Worm (Caenorhabditis elegans): ENCODE results near the gene enri-2.
"Not testable (repeated sequence)": the region's sequence is repeated elsewhere in the genome, so short reads cannot be mapped to it uniquely, and the experiment has no call there.

Gene enri-2

DNA sequence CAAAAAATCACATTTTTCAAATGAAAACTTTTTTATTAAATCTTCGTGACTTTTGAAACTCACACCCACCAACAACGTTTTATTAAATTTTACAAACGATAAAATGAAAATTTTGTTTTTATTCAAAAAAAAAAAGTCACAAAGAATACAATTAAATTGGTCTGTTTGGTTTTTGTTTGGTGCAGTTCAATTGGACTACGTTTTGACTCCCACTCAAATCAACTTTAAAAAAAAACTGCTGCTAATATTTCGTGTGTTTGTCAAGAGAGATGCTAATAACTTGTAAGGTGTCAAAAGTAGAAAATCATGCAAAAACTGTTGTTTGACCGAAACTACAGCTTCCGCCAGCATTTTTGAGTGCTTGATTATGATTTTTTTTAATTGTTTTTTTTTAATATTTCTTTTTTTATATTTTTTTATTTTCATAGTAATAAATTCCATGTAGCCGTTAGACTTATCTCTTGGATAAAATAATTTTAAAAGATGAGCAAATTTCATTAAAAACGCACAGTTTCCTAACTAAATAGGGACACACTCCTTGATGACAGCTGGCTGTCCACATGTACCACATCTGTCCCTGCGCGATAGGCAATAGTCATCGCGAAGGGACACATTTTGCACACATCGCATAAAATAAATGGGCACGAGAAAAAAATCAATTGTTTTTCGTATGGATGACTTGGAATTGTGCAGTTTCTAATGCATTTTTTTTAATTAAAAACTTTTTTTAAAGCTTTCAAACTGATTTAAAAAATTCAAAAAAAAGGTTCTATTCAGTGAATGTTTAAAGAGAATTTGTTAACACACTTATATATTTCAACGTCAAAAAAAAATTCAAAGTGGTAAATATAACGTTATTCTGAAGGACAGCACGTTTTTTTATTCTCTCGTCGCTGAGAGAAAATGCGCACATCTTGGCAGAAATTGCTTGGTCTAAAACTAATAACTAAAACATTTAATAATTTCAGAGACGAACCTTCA is 20.0 kb upstream of the enri-2 start (continued):
- TF ChIP-seq hmg-11 (tag; optimal IDR thresholded peaks at IDR 0.05) (peak; percentile 93), fos-1 (tag; optimal IDR thresholded peaks at IDR 0.05) (peak; percentile 99), mml-1 (tag; optimal IDR thresholded peaks at IDR 0.05) (peak; percentile 37)

DNA sequence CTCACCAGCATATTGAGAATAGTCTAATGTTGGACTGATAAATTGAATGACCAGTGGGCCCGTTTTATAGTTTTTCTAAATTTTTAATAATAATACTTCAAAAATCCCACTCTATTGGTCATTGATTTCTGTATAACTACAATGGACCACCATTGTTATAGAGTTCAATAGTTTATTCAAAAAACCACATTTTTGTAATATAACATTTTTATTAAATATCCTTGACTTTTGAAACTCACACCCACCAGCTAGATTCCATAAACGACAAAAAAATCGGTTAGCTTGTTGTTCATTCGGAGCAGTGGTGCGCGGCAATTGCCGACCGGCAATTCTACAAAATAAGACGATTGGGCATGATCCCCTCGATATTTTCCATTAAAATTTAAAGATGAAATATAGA is 18.1 kb upstream of the enri-2 start, which contains the start of gene nspc-18:
Gene nspc-18, minus strand, starts transcription at position 101 of the 400 bp plus-strand sequence.
- no peak for TF ChIP-seq aly-2 (tag; optimal IDR thresholded peaks at IDR 0.05)
- TF ChIP-seq nhr-77 (tag; optimal IDR thresholded peaks at IDR 0.05): no peak
- no peak for TF ChIP-seq sea-2 (GFP tag; optimal IDR thresholded peaks at IDR 0.05)
- no peak for TF ChIP-seq mml-1 (tag; optimal IDR thresholded peaks at IDR 0.05)
- TF ChIP-seq unc-39 (tag; optimal IDR thresholded peaks at IDR 0.05): no peak
- TF ChIP-seq nhr-43 (tag; optimal IDR thresholded peaks at IDR 0.05; ENCODE audit: poor library complexity, severe bottlenecking): no peak
- no peak for TF ChIP-seq pha-4 (tag; optimal IDR thresholded peaks at IDR 0.05)
- no peak for TF ChIP-seq nhr-237 (tag; optimal IDR thresholded peaks at IDR 0.05)
- no peak for TF ChIP-seq fos-1 (tag; optimal IDR thresholded peaks at IDR 0.05)
- no peak for TF ChIP-seq ceh-82 (tag; optimal IDR thresholded peaks at IDR 0.05)
- TF ChIP-seq fkh-10 (GFP tag; optimal IDR thresholded peaks at IDR 0.05): no peak
- TF ChIP-seq egl-27 (tag; optimal IDR thresholded peaks at IDR 0.05): no peak

ce11 chrX:14528399-14528798 is 17.2 kb upstream of the enri-2 start, which contains the start of gene nspc-19:
nspc-19 (plus strand) TSS chrX:14528699.
- not testable (repeated sequence) for TF ChIP-seq nhr-25 (tag; optimal IDR thresholded peaks at IDR 0.05); jun-1 (tag; optimal IDR thresholded peaks at IDR 0.05); fkh-10 (GFP tag; optimal IDR thresholded peaks at IDR 0.05)

DNA sequence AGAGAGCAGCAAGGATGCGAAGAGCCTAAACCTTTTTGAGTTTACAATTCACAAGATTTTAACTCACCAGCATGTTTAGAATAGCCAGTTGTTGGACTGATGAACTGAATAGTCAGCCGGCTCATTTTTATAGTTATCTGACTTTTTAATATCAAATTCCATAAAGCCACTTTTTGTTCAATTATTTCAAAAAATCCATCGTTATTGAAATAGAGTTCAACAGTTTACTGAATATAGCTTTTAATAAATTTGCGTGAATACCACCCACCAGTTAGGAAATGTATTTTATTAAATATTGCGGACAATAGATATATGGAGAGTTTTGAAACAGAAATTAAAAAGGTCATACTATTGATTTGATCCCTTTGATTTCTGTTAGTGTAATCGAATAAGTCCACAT is 15.5 kb upstream of the enri-2 start, which contains the start of gene nspc-20:
Gene nspc-20, minus strand, starts transcription at position 101 of the 400 bp plus-strand sequence.
- no peak for TF ChIP-seq nhr-43 (tag; optimal IDR thresholded peaks at IDR 0.05; ENCODE audit: poor library complexity, severe bottlenecking)

DNA sequence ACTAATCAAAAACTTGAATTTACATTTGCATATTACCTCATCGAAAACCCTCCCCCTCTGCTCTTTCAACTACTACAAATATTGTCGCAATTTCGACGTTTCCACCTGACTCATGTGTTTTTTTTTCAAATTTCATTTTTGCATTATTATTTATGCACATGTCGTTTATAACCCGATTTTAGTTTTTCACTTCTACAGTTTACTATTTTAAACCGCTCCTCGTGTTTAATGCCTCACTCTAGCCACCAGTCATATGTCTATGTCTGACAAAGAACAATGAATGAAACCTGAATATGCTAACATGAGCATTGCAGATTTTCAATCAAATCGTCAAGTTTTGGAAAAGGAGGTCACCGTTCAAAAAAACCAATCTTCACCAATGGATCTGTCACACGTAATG is 11.5 kb upstream of the enri-2 start, which contains the start of gene T24C2.5:
Gene T24C2.5, plus strand, starts transcription at position 301 of the 400 bp plus-strand sequence.
- TF ChIP-seq pqm-1 (tag; optimal IDR thresholded peaks at IDR 0.05) (peak; percentile 0), nhr-25 (tag; optimal IDR thresholded peaks at IDR 0.05) (no peak)

DNA sequence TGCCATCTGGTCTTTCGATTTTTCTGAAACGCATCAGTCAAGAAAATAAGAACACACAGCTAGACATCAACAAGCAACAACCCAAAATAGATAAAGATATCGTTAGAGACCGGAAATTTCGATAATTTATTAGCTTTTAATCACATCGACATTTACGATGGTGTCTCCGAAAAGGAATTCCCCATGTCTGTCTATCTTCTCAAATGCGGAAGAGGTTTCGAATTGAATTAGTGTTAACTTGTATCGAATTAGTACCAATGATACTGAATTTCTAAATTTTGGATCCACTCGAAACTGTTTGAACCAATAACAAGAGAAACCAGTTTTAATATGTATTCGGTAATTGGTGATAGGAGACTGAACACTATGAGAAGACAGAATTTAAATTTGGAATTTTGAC is 11.0 kb upstream of the enri-2 start:
- TF ChIP-seq fos-1 (tag; optimal IDR thresholded peaks at IDR 0.05) (no peak), jun-1 (tag; optimal IDR thresholded peaks at IDR 0.05) (no peak), nhr-11 (tag; optimal IDR thresholded peaks at IDR 0.05) (no peak), daf-12 (tag; optimal IDR thresholded peaks at IDR 0.05) (no peak), snpc-4 (tag; optimal IDR thresholded peaks at IDR 0.05) (no peak), fkh-2 (tag; optimal IDR thresholded peaks at IDR 0.05) (no peak), nhr-25 (tag; optimal IDR thresholded peaks at IDR 0.05) (no peak), egl-5 (tag; optimal IDR thresholded peaks at IDR 0.05) (no peak), nhr-67 (tag; optimal IDR thresholded peaks at IDR 0.05) (no peak), sea-2 (GFP tag; optimal IDR thresholded peaks at IDR 0.05) (no peak), ZK546.5 (tag; optimal IDR thresholded peaks at IDR 0.05) (no peak), elt-2 (tag; optimal IDR thresholded peaks at IDR 0.05) (no peak)

DNA sequence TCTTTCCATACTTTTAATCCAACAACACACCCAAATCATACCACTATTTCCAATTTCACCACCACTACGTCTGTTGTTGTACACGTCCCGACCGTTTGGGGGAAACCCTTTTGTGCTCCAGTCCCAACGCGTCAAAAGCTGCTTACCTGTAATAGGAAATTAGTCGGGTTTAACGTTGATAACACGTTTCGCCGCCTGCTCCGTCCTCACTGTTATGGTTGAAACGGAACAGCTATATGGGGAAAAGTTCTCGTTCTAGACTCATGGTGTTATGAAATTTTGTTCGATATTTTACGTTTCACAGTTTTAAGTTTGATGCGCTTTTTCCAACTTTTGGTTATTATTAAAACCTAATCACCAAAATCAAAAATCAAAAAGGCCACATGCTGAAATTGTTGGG is 9.7 kb upstream of the enri-2 start:
- no peak for TF ChIP-seq fkh-2 (tag; optimal IDR thresholded peaks at IDR 0.05)
- TF ChIP-seq pqm-1 (tag; optimal IDR thresholded peaks at IDR 0.05): peak; percentile 57
- peak; percentile 50 for TF ChIP-seq elt-2 (tag; optimal IDR thresholded peaks at IDR 0.05)

DNA sequence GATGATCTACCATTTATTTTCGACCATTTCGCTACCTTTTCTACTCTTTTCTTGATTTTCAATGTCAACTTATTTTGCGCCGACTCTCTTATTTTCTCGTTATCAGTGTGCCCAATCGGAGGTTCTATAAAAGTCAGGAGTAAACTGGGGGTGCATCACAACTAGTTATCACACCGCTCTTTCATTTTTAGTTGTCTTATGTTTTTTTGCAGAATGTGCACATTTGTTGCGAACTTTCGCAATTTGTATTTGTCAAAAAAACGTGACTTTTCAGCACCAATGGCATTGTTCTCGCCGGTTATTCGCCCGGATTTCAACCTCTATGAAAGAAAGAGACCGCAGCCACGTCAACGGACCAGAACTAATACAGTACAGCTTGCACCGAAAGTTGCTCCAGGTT is 8.0 kb upstream of the enri-2 start:
- TF ChIP-seq nfya-1 (tag; optimal IDR thresholded peaks at IDR 0.05; ENCODE audit: insufficient read depth): no peak
- TF ChIP-seq elt-2 (tag; optimal IDR thresholded peaks at IDR 0.05): peak; percentile 66
- no peak for TF ChIP-seq nhr-77 (tag; optimal IDR thresholded peaks at IDR 0.05)
- TF ChIP-seq pqm-1 (tag; optimal IDR thresholded peaks at IDR 0.05): peak; percentile 67
- TF ChIP-seq pha-4 (tag; optimal IDR thresholded peaks at IDR 0.05): peak; percentile 41

Data from whole organism, L3 larva.